Worm (Caenorhabditis elegans): ENCODE data around the gene cdc-25.2.

cdc-25.2 gene

DNA sequence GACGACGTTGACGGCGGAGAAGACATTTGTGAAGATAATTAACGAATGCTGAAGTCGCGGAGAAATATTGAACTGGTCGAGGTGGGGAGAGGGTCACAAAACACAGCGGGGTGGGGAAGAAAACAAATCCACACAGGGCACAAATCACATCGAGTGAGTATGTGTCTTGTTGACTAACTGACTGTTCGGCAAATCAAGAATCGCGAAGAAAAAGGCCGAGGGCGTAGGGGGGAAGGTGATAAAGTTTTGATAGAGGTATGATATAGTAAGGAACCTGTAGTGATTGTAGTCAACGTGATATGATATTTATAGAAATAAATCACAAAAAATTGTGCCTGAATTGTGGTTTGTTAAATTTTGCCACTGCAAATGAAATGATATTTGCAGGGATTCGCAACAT lies 40.9 kb downstream of the cdc-25.2 start, which contains the start of gene nhr-178:
Gene nhr-178, minus strand, starts transcription at position 164 of the 400 bp plus-strand sequence.
- no peak for TF ChIP-seq hlh-1 (tag; optimal IDR thresholded peaks at IDR 0.05)
- TF ChIP-seq unc-39 (tag; optimal IDR thresholded peaks at IDR 0.05), result no peak
- no peak for TF ChIP-seq unc-62 (GFP tag; optimal IDR thresholded peaks at IDR 0.05)
- no peak for TF ChIP-seq elt-3 (tag; optimal IDR thresholded peaks at IDR 0.05)

DNA sequence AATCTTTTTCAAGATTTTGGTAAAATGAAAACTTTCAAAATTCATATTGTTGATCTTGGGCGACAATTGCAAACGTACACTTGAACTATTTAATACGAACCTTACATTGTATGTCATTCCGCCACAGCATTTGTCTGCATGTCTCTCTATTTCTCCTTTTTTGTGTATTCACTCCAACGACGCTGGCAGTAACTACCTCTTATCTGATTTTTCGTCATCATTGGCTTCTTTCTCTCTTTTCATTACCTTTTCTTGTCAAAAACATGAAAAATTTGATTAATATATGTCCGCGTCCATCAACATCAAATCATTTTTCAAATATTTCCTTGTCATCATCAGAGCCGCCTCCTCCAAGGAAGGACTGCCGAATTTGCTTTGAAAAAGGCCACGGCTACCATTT lies 43.2 kb downstream of the cdc-25.2 start, which contains the start of gene nhr-177:
Gene nhr-177, plus strand, starts transcription at position 167 of the 400 bp plus-strand sequence.
- no peak for TF ChIP-seq mab-5 (tag; optimal IDR thresholded peaks at IDR 0.05)
- no peak for TF ChIP-seq hlh-1 (tag; optimal IDR thresholded peaks at IDR 0.05)
- TF ChIP-seq lsy-2 (tag; optimal IDR thresholded peaks at IDR 0.05), result no peak
- no peak for TF ChIP-seq lin-13 (tag; optimal IDR thresholded peaks at IDR 0.05)
- no peak for TF ChIP-seq lin-32 (GFP tag; optimal IDR thresholded peaks at IDR 0.05)
- no peak for TF ChIP-seq mep-1 (tag; optimal IDR thresholded peaks at IDR 0.05)
- no peak for TF ChIP-seq pha-4 (tag; optimal IDR thresholded peaks at IDR 0.05)
- no peak for TF ChIP-seq unc-120 (tag; optimal IDR thresholded peaks at IDR 0.05; ENCODE audit: poor library complexity, severe bottlenecking)

DNA sequence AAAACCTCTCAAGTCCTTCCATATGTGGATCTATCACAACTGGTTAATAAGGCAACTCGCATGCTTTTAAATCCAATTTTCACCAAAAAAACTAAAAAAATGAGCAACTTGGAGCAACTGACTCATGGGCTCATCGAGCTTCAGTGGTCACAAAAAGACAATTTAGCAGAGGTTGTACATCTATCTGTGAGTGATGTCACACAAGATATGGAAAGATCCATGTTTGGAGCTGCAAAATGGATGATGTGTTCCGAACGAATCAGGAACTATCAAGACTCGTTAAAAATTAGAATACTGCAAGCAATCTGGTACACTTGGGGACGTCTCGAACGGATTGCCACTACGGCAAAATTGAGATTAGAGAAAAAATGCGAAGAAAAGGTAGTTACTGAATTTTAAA lies 44.7 kb downstream of the cdc-25.2 start:
- TF ChIP-seq ceh-43 (GFP tag; optimal IDR thresholded peaks at IDR 0.05), result no peak
- TF ChIP-seq ceh-39 (tag; optimal IDR thresholded peaks at IDR 0.05), result no peak
- no peak for TF ChIP-seq mab-5 (tag; optimal IDR thresholded peaks at IDR 0.05)
- TF ChIP-seq cnd-1 (tag; optimal IDR thresholded peaks at IDR 0.05), result no peak
- TF ChIP-seq pha-4 (tag; optimal IDR thresholded peaks at IDR 0.05), result no peak
- no peak for TF ChIP-seq mls-2 (tag; optimal IDR thresholded peaks at IDR 0.05)
- TF ChIP-seq tbx-8 (GFP tag; optimal IDR thresholded peaks at IDR 0.05), result no peak
- TF ChIP-seq flh-1 (GFP tag; optimal IDR thresholded peaks at IDR 0.05), result no peak
- no peak for TF ChIP-seq snpc-4 (tag; optimal IDR thresholded peaks at IDR 0.05)
- no peak for TF ChIP-seq ces-1 (GFP tag; optimal IDR thresholded peaks at IDR 0.05)
- TF ChIP-seq ham-2 (GFP tag; optimal IDR thresholded peaks at IDR 0.05), result no peak
- no peak for TF ChIP-seq nhr-2 (tag; optimal IDR thresholded peaks at IDR 0.05)
- TF ChIP-seq ceh-83 (GFP tag; optimal IDR thresholded peaks at IDR 0.05), result no peak
- no peak for TF ChIP-seq unc-62 (GFP tag; optimal IDR thresholded peaks at IDR 0.05)
- TF ChIP-seq unc-39 (tag; optimal IDR thresholded peaks at IDR 0.05), result no peak
- TF ChIP-seq zip-8 (tag; optimal IDR thresholded peaks at IDR 0.05), result no peak
- TF ChIP-seq nhr-237 (tag; optimal IDR thresholded peaks at IDR 0.05), result no peak
- no peak for TF ChIP-seq mep-1 (tag; optimal IDR thresholded peaks at IDR 0.05)
- no peak for TF ChIP-seq elt-1 (tag; optimal IDR thresholded peaks at IDR 0.05; ENCODE audit: borderline replicate concordance, insufficient read depth)
- no peak for TF ChIP-seq M03D4.4 (tag; optimal IDR thresholded peaks at IDR 0.05)

DNA sequence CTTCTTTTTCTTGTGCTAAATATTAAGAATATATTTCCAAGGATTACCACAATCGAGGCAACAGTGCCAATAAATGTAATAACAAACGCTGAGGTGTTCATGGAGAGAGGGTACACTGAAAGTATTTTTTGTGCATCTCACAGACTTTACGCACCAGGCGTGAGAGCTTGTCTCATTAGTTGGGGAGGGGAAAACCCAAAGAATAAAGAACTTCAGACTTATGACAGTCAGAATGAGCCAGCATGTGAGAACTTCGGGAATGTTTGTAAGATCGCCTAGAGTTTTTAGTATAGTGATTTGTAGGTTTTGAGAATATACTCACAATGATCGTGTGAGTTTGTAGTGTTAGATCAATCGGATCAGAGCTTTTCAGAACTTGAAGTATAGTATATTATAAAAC lies 47.9 kb downstream of the cdc-25.2 start, which contains the start of gene srbc-41:
Gene srbc-41, minus strand, starts transcription at position 101 of the 400 bp plus-strand sequence.
- TF ChIP-seq lin-13 (tag; optimal IDR thresholded peaks at IDR 0.05) (no peak), cnd-1 (tag; optimal IDR thresholded peaks at IDR 0.05) (no peak), tbx-8 (GFP tag; optimal IDR thresholded peaks at IDR 0.05) (no peak), snpc-4 (tag; optimal IDR thresholded peaks at IDR 0.05) (no peak), unc-62 (GFP tag; optimal IDR thresholded peaks at IDR 0.05) (no peak), pha-4 (tag; optimal IDR thresholded peaks at IDR 0.05) (no peak), nhr-237 (tag; optimal IDR thresholded peaks at IDR 0.05) (no peak), ceh-83 (GFP tag; optimal IDR thresholded peaks at IDR 0.05) (no peak), nhr-76 (tag; optimal IDR thresholded peaks at IDR 0.05) (no peak), sptf-1 (tag; optimal IDR thresholded peaks at IDR 0.05) (no peak), drap-1 (GFP tag; optimal IDR thresholded peaks at IDR 0.05) (no peak), elt-3 (tag; optimal IDR thresholded peaks at IDR 0.05) (no peak)

DNA sequence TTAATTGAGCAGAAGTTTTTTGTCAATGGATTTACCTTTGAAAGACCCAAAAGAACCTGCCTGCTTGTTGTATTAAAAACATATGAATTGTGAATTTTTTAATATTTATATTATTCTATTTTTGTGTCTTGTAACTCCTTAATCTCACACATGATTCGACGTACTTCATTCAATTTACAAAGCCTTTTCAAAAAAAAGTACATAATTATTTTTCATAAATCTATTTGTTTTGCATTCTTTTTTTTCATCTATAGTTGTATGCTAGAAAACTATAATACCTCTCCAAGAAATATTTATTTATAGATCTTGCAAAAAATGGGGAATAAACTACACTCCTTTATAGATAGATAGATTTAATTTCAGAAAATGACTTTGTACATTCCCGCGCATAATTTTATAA lies 51.9 kb downstream of the cdc-25.2 start, which contains the start of gene nhr-179:
Gene nhr-179, minus strand, starts transcription at position 101 of the 400 bp plus-strand sequence.
- TF ChIP-seq lin-13 (tag; optimal IDR thresholded peaks at IDR 0.05) (no peak), mls-2 (tag; optimal IDR thresholded peaks at IDR 0.05) (no peak), unc-120 (tag; optimal IDR thresholded peaks at IDR 0.05; ENCODE audit: poor library complexity, severe bottlenecking) (no peak), elt-3 (tag; optimal IDR thresholded peaks at IDR 0.05) (no peak), mep-1 (tag; optimal IDR thresholded peaks at IDR 0.05) (no peak), tbx-8 (GFP tag; optimal IDR thresholded peaks at IDR 0.05) (no peak), nhr-237 (tag; optimal IDR thresholded peaks at IDR 0.05) (no peak), elt-1 (tag; optimal IDR thresholded peaks at IDR 0.05; ENCODE audit: borderline replicate concordance, insufficient read depth) (no peak), ham-2 (GFP tag; optimal IDR thresholded peaks at IDR 0.05) (no peak), mab-5 (tag; optimal IDR thresholded peaks at IDR 0.05) (no peak), lsy-2 (tag; optimal IDR thresholded peaks at IDR 0.05) (no peak), ceh-39 (tag; optimal IDR thresholded peaks at IDR 0.05) (no peak), flh-1 (GFP tag; optimal IDR thresholded peaks at IDR 0.05) (no peak), nhr-76 (tag; optimal IDR thresholded peaks at IDR 0.05) (no peak)

Data from whole organism, mixed stage, embryonic.